Fruit fly (Drosophila melanogaster): ENCODE measurements around the gene trx.

DNA sequence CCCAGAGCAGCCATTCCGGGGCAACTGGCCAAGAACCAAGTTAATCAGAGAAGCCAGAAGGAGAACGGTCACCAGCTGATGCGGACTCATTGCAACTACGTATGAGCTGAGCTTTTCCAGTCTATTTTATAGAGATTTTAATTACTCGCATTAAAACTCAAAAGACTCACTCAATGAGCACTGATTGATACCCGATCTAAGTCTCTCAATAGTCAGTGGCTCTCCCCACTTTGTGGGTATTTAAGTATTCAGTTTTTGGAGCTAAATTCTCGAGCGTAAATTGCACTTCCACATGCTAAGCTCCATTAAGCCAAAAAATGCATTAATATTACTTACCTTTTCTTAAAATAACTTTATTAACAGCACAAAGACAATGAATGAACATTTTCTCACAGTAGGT is 66.6 kb downstream of the trx start, which contains the start of gene CG31326:
- TF ChIP-seq h (optimal IDR thresholded peaks at IDR 0.05) (no peak), psq (optimal IDR thresholded peaks at IDR 0.05) (no peak), Myc (optimal IDR thresholded peaks at IDR 0.05) (no peak), ttk (optimal IDR thresholded peaks at IDR 0.05) (no peak)

All from Kc167 (cell line).